Fruit fly (Drosophila melanogaster): ENCODE measurements around the gene Dus3.

- TF ChIP-seq jim (GFP tag; optimal IDR thresholded peaks at IDR 0.05): no peak
- TF ChIP-seq brk (GFP tag; optimal IDR thresholded peaks at IDR 0.05): no peak
Observed at dm6 chr2L:19796111-19796451, 37.4 kb downstream of the Dus3 start, which contains the start of gene sick.

Measured in whole organism, wandering third instar larva.